Fruit fly (Drosophila melanogaster) whole organism, wandering third instar larva: ENCODE data around the gene CG6441.
A peak's percentile ranks its signal among the peaks of the same experiment; 100 is the strongest.

ENCODE experiments used
- Abd-B ChIP-seq: fragments of >200 bp; optimal IDR thresholded peaks from 2 replicates; lab custom pipeline; 2017; ENCODE audit warnings: missing biosample characterization, missing genetic modification characterization
- CrebA ChIP-seq: fragments of 200-800 bp; sonication (Bioruptor generic); optimal IDR thresholded peaks from 2 replicates; lab custom pipeline; 2016; ENCODE audit warnings: missing biosample characterization, mild to moderate bottlenecking, missing genetic modification characterization, borderline replicate concordance
- Dfd ChIP-seq: fragments of >200 bp; optimal IDR thresholded peaks from 2 replicates; lab custom pipeline; 2017; ENCODE audit warnings: missing biosample characterization, missing genetic modification characterization
- Dif ChIP-seq: fragments of 200-275, 200-300 bp; sonication (Bioruptor generic); optimal IDR thresholded peaks from 2 replicates; lab custom pipeline; 2018; ENCODE audit warnings: missing biosample characterization, missing genetic modification characterization; ENCODE audit not compliant: partially characterized antibody
- GATAd ChIP-seq: sonication (Bioruptor generic); optimal IDR thresholded peaks from 2 replicates; lab custom pipeline; 2016; ENCODE audit warnings: missing biosample characterization, missing genetic modification characterization
- HLH106 ChIP-seq: fragments of 200-800 bp; optimal IDR thresholded peaks from 3 replicates; lab custom pipeline; 2019; ENCODE audit warnings: missing biosample characterization, mild to moderate bottlenecking, missing genetic modification characterization, moderate library complexity
- Hnf4 ChIP-seq: fragments of 200-800 bp; sonication (Bioruptor generic); optimal IDR thresholded peaks from 2 replicates; lab custom pipeline; 2016; ENCODE audit warnings: missing biosample characterization, mild to moderate bottlenecking, missing genetic modification characterization
- Hr78 ChIP-seq: fragments of >200 bp; optimal IDR thresholded peaks from 2 replicates; lab custom pipeline; 2017; ENCODE audit warnings: missing biosample characterization, missing genetic modification characterization
- Jra ChIP-seq: sonication (Bioruptor generic); optimal IDR thresholded peaks from 2 replicates; lab custom pipeline; 2016; ENCODE audit warnings: missing biosample characterization, missing genetic modification characterization
- Myc ChIP-seq: fragments of >200 bp; optimal IDR thresholded peaks from 2 replicates; lab custom pipeline; 2017
- N ChIP-seq: fragments of >200 bp; optimal IDR thresholded peaks from 2 replicates; lab custom pipeline; 2018; ENCODE audit warnings: missing biosample characterization, missing external identifiers, missing genetic modification characterization
- OdsH ChIP-seq: fragments of 200-800 bp; sonication (Bioruptor generic); optimal IDR thresholded peaks from 2 replicates; lab custom pipeline; 2016; ENCODE audit warnings: missing biosample characterization, mild to moderate bottlenecking, missing genetic modification characterization
- Rel ChIP-seq, 2 experiments: fragments of 200-800 bp; sonication (Bioruptor generic) in 1 of 2; optimal IDR thresholded peaks; 2 replicates in 1 of 2; 3 replicates in 1 of 2; lab custom pipeline; 2016 to 2019; ENCODE audit warnings: mild to moderate bottlenecking in 2 of 2, missing biosample characterization in 2 of 2, missing genetic modification characterization in 2 of 2, moderate library complexity in 1 of 2
- Sp1 ChIP-seq: fragments of 200-800 bp; sonication (Bioruptor generic); optimal IDR thresholded peaks from 3 replicates; lab custom pipeline; 2019; ENCODE audit warnings: missing biosample characterization, mild to moderate bottlenecking, missing genetic modification characterization, moderate library complexity
- Vsx2 ChIP-seq: fragments of 200-300, 225-300 bp; sonication (Bioruptor generic); optimal IDR thresholded peaks from 2 replicates; lab custom pipeline; 2018; ENCODE audit warnings: missing biosample characterization, missing genetic modification characterization; ENCODE audit not compliant: partially characterized antibody
- br ChIP-seq: fragments of 200-800 bp; sonication (Bioruptor generic); optimal IDR thresholded peaks from 2 replicates; lab custom pipeline; 2016; ENCODE audit warnings: missing biosample characterization, missing genetic modification characterization
- dl ChIP-seq, 2 experiments: fragments of 175-275, 200-275 bp in 1 of 2; fragments of 200-275 bp in 1 of 2; sonication (Bioruptor generic); optimal IDR thresholded peaks; lab custom pipeline; 2018; ENCODE audit warnings: mild to moderate bottlenecking in 2 of 2, missing biosample characterization in 2 of 2, missing genetic modification characterization in 2 of 2, moderate library complexity in 2 of 2; ENCODE audit not compliant: partially characterized antibody in 2 of 2, insufficient read depth in 1 of 2
- dsf ChIP-seq: sonication (Bioruptor generic); optimal IDR thresholded peaks from 2 replicates; lab custom pipeline; 2016; ENCODE audit warnings: missing biosample characterization, missing genetic modification characterization, borderline replicate concordance
- ey ChIP-seq: fragments of 200-800 bp; sonication (Bioruptor generic); optimal IDR thresholded peaks from 2 replicates; lab custom pipeline; 2016; ENCODE audit warnings: missing biosample characterization, missing genetic modification characterization
- foxo ChIP-seq, 2 experiments: fragments of 200-800 bp; sonication (Bioruptor generic); optimal IDR thresholded peaks; 2 replicates in 1 of 2; 3 replicates in 1 of 2; lab custom pipeline; 2016 to 2017; ENCODE audit warnings: missing biosample characterization in 2 of 2, missing genetic modification characterization in 2 of 2
- fru ChIP-seq: fragments of 200-800 bp; sonication (Bioruptor generic); optimal IDR thresholded peaks from 3 replicates; lab custom pipeline; 2016; ENCODE audit warnings: missing biosample characterization, mild to moderate bottlenecking, missing genetic modification characterization
- h ChIP-seq: fragments of 200-800 bp; sonication (Bioruptor generic); optimal IDR thresholded peaks from 3 replicates; lab custom pipeline; 2016; ENCODE audit warnings: missing biosample characterization, mild to moderate bottlenecking, missing genetic modification characterization
- jim ChIP-seq: fragments of 175-275, 200-325 bp; sonication (Bioruptor generic); optimal IDR thresholded peaks from 2 replicates; lab custom pipeline; 2016; ENCODE audit warnings: missing biosample characterization, mild to moderate bottlenecking, missing genetic modification characterization
- pan ChIP-seq: fragments of >200 bp; optimal IDR thresholded peaks from 2 replicates; lab custom pipeline; 2017
- psq ChIP-seq: fragments of 200-800 bp; sonication (Bioruptor generic); optimal IDR thresholded peaks from 3 replicates; lab custom pipeline; 2017; ENCODE audit warnings: missing biosample characterization, mild to moderate bottlenecking, missing genetic modification characterization, moderate library complexity
- sage ChIP-seq: fragments of 200-800 bp; sonication (Bioruptor generic); optimal IDR thresholded peaks from 2 replicates; lab custom pipeline; 2016; ENCODE audit warnings: missing biosample characterization, mild to moderate bottlenecking, missing genetic modification characterization
- sv ChIP-seq: fragments of 200-800 bp; sonication (Bioruptor generic); optimal IDR thresholded peaks from 3 replicates; lab custom pipeline; 2016; ENCODE audit warnings: missing biosample characterization, missing genetic modification characterization
- tai ChIP-seq: sonication (Bioruptor generic); optimal IDR thresholded peaks from 2 replicates; lab custom pipeline; 2016; ENCODE audit warnings: missing biosample characterization, missing genetic modification characterization
- usp ChIP-seq: fragments of >200 bp; optimal IDR thresholded peaks from 2 replicates; lab custom pipeline; 2017; ENCODE audit warnings: missing biosample characterization, missing genetic modification characterization
- woc ChIP-seq: sonication (Bioruptor generic); optimal IDR thresholded peaks from 2 replicates; lab custom pipeline; 2016; ENCODE audit warnings: missing biosample characterization, mild to moderate bottlenecking, missing genetic modification characterization

The CG6441 gene

DNA sequence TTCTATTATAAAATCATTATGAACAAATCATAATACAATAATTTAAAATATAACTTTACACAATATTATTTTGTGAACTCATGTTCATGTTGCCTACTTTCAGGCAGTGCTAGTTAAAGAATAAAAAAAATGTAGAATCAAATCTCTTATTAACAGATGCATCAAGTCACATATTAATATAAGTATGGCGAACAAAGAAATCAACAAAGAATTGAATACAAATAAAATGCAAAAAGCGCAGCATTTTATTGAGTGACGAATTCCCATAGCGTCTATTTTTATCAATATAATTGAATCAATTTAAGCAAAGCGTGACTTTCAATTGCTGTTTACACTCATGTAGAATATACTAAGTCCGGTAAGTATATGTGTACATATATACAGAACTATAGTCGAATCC lies 26.7 kb upstream of the CG6441 start:
- TF ChIP-seq HLH106 (tag; lab: Kevin White, UChicago) = no peak
- peak; percentile 22 for TF ChIP-seq Myc (lab: Kevin White, UChicago)

DNA sequence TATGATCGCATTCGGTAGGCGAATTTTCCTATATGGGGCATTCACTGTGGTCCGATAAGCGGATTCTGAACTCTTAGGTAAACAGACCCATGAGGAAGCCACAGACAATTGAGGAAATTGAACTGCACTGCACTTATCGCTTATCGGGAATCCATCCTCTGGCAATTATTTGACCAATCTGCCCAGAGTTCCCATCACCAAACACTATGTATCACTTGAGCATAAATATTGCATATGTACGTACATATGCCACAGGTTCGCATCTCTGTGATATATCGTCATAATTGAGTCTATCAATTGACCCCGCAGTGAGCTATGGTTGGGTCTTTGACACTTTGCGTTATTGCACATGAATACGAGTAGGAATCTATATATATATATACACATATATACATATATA lies 26.1 kb upstream of the CG6441 start:
- no peak for TF ChIP-seq Hr78 (GFP tag; lab: Kevin White, UChicago)
- no peak for TF ChIP-seq Dfd
- no peak for TF ChIP-seq CrebA (GFP tag; lab: Kevin White, UChicago)
- no peak for TF ChIP-seq Rel (GFP tag; optimal IDR thresholded peaks at IDR 0.05; lab: Kevin White, UChicago)
- no peak for TF ChIP-seq Rel (tag; optimal IDR thresholded peaks at IDR 0.05; lab: Kevin White, UChicago)
- no peak for TF ChIP-seq Sp1 (GFP tag; lab: Kevin White, UChicago)
- no peak for TF ChIP-seq Vsx2 (GFP tag; lab: Kevin White, UChicago)
- TF ChIP-seq dl (GFP tag; optimal IDR thresholded peaks at IDR 0.05; lab: Kevin White, UChicago; ENCODE audit: insufficient read depth in 1 of 2, partially characterized antibody in 2 of 2) = no peak
- TF ChIP-seq Myc (lab: Kevin White, UChicago) = no peak
- TF ChIP-seq usp (GFP tag; lab: Kevin White, UChicago) = no peak
- TF ChIP-seq Jra (GFP tag; lab: Kevin White, UChicago) = no peak
- no peak for TF ChIP-seq h (GFP tag; lab: Kevin White, UChicago)
- no peak for TF ChIP-seq Dif (GFP tag; lab: Kevin White, UChicago)
- no peak for TF ChIP-seq dsf (GFP tag; lab: Kevin White, UChicago)
- TF ChIP-seq ey (GFP tag; lab: Kevin White, UChicago) = no peak
- no peak for TF ChIP-seq foxo (GFP tag; optimal IDR thresholded peaks at IDR 0.05; lab: Kevin White, UChicago)
- TF ChIP-seq sv (GFP tag; lab: Kevin White, UChicago) = no peak
- no peak for TF ChIP-seq Hnf4 (GFP tag; lab: Kevin White, UChicago)
- TF ChIP-seq woc = no peak
- no peak for TF ChIP-seq jim (GFP tag; lab: Kevin White, UChicago)
- TF ChIP-seq, all 38 proteins: peak for 0

DNA sequence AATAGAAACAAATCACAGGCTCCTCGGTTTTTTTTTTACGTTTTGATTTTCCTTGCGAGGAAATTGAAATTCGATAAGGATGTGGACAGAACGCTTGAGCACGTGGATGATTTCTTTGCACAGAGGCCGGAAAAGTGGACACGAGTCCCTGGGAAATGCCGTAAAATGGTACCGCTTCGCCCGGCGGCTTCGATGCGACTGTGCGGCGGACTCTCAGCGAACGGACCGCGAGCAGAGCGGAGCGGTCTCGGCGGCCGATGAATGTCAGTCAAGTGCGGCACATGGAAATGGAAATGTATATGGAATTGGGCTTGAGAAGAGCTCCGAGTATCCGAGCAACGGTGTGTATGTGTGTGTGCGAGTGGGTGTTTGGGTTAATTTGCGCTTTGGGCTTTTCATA lies 23.5 kb upstream of the CG6441 start, which contains the start of gene santa-maria:
Gene santa-maria (minus strand): TSS at position 279 of the 400 bp plus-strand sequence.
- TF ChIP-seq Vsx2 (GFP tag; lab: Kevin White, UChicago) = peak; percentile 46
- TF ChIP-seq tai (GFP tag; lab: Kevin White, UChicago) = no peak
- TF ChIP-seq, all 38 proteins: peak for 1

DNA sequence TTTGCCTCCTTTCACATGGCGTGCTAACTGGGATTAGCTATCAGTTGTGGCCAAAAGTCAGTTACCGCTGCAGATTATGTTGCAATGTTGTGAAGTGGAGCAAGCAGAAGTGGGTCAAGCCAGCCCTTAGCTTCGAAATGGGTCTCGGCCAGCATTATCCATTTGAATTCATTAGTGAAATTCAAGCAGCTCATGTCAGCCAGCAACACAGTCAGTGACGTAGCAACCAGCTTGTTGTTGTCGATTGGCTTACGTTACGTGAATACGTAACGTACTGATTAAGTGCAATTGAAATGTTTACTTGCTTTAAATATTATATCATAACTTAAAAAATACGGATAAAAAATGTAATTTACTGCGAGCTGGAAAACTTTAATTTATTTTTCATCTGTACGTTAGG lies 22.4 kb upstream of the CG6441 start:
- TF ChIP-seq Dif (GFP tag; lab: Kevin White, UChicago) (peak; percentile 77), h (GFP tag; lab: Kevin White, UChicago) (no peak), HLH106 (tag; lab: Kevin White, UChicago) (no peak), dl (GFP tag; optimal IDR thresholded peaks at IDR 0.05; lab: Kevin White, UChicago; ENCODE audit: insufficient read depth in 1 of 2, partially characterized antibody in 2 of 2) (peak; percentile 56 to 69), Vsx2 (GFP tag; lab: Kevin White, UChicago) (peak; percentile 65)

DNA sequence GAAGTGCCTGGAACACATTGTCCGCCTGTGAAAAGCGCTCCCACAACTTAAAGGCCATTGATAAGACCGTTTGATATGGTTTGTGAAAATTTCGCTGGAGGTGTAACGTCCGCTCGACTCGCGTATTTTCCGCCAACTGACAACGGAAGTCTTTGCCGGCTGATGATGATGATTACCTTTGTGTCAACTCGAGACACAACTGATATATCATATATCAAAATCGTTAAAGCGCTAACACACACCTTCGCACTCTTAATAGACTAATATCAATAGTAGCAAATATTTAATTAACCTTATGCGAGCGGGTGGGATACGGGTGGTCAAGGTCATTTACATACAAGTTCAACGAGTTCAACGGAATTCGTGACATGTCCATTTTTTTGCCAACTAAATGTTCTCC lies 20.4 kb upstream of the CG6441 start, which contains the start of gene Gr28a:
Gene Gr28a (minus strand): TSS at position 101 of the 400 bp plus-strand sequence.
- TF ChIP-seq GATAd (GFP tag; lab: Kevin White, UChicago) (no peak), dsf (GFP tag; lab: Kevin White, UChicago) (no peak), foxo (GFP tag; optimal IDR thresholded peaks at IDR 0.05; lab: Kevin White, UChicago) (no peak), psq (GFP tag; lab: Kevin White, UChicago) (no peak), CrebA (GFP tag; lab: Kevin White, UChicago) (no peak), Myc (lab: Kevin White, UChicago) (no peak), HLH106 (tag; lab: Kevin White, UChicago) (no peak), Hnf4 (GFP tag; lab: Kevin White, UChicago) (no peak), ey (GFP tag; lab: Kevin White, UChicago) (no peak), Jra (GFP tag; lab: Kevin White, UChicago) (no peak), woc (no peak), fru (GFP tag; lab: Kevin White, UChicago) (no peak), sage (GFP tag; lab: Kevin White, UChicago) (no peak), Abd-B (no peak), br (no peak), Vsx2 (GFP tag; lab: Kevin White, UChicago) (no peak), N (no peak), OdsH (no peak), pan (lab: Kevin White, UChicago) (no peak)
